Worm (Caenorhabditis elegans) whole organism, late embryonic: ENCODE measurements around the gene F36D3.4.

ENCODE experiments used
- C08G9.2 ChIP-seq: sonication (generic microtip); optimal IDR thresholded peaks from 2 replicates; lab custom pipeline; 2016; ENCODE audit warnings: mild to moderate bottlenecking, missing genetic modification characterization, moderate library complexity, missing compliant biosample characterization
- F13H6.1 ChIP-seq: sonication (generic microtip); optimal IDR thresholded peaks from 2 replicates; lab custom pipeline; 2016; ENCODE audit warnings: missing genetic modification characterization, missing compliant biosample characterization
- K09A11.1 ChIP-seq: sonication (generic microtip); optimal IDR thresholded peaks from 2 replicates; lab custom pipeline; 2017; ENCODE audit warnings: antibody characterized with exemption, mild to moderate bottlenecking, missing genetic modification characterization, missing compliant biosample characterization; ENCODE audit not compliant: insufficient read depth
- T23F11.4 ChIP-seq: fragments of 200-800 bp; sonication (Bioruptor generic); optimal IDR thresholded peaks from 2 replicates; lab custom pipeline; 2018; ENCODE audit warnings: mild to moderate bottlenecking, missing genetic modification characterization, missing compliant biosample characterization
- ahr-1 ChIP-seq: sonication (generic microtip); optimal IDR thresholded peaks from 2 replicates; lab custom pipeline; 2016; ENCODE audit warnings: missing genetic modification characterization, missing compliant biosample characterization
- ama-1 ChIP-seq: fragments of 150-350 bp; optimal IDR thresholded peaks from 2 replicates; lab custom pipeline; 2014
- ceh-14 ChIP-seq: sonication (generic microtip); optimal IDR thresholded peaks from 2 replicates; lab custom pipeline; 2016; ENCODE audit warnings: missing genotype, missing genetic modification characterization, missing compliant biosample characterization
- ceh-18 ChIP-seq: sonication (generic microtip); optimal IDR thresholded peaks from 2 replicates; lab custom pipeline; 2016; ENCODE audit warnings: missing genetic modification characterization, missing compliant biosample characterization
- ceh-2 ChIP-seq: sonication (generic microtip); optimal IDR thresholded peaks from 2 replicates; lab custom pipeline; 2016; ENCODE audit warnings: missing genotype, missing genetic modification characterization, missing compliant biosample characterization
- ceh-22 ChIP-seq: sonication (generic microtip); optimal IDR thresholded peaks from 2 replicates; lab custom pipeline; 2017; ENCODE audit warnings: missing biosample characterization, missing genetic modification characterization
- ceh-30 ChIP-seq: fragments of 150-350 bp; optimal IDR thresholded peaks from 2 replicates; lab custom pipeline; 2014; ENCODE audit warnings: missing biosample characterization, missing genetic modification characterization
- ceh-31 ChIP-seq: sonication (generic microtip); optimal IDR thresholded peaks from 2 replicates; lab custom pipeline; 2016; ENCODE audit warnings: missing genetic modification characterization, missing compliant biosample characterization
- ceh-34 ChIP-seq: sonication (generic microtip); optimal IDR thresholded peaks from 2 replicates; lab custom pipeline; 2016; ENCODE audit warnings: mild to moderate bottlenecking, missing genetic modification characterization, missing compliant biosample characterization
- ceh-45 ChIP-seq: fragments of 200-800 bp; sonication (Bioruptor generic); IDR thresholded peaks from 2 replicates; pipeline ENCODE4 v1.3.6; 2022; ENCODE audit warnings: missing genetic modification reagents, missing genetic modification characterization, missing compliant biosample characterization
- ceh-48 ChIP-seq: sonication (generic microtip); optimal IDR thresholded peaks from 2 replicates; lab custom pipeline; 2016; ENCODE audit warnings: missing genetic modification characterization, inconsistent platforms, missing compliant biosample characterization
- ceh-6 ChIP-seq: fragments of 200-800 bp; sonication (Bioruptor generic); optimal IDR thresholded peaks from 2 replicates; lab custom pipeline; 2018; ENCODE audit warnings: mild to moderate bottlenecking, missing genetic modification characterization, missing compliant biosample characterization
- ceh-9 ChIP-seq: sonication (generic microtip); optimal IDR thresholded peaks from 2 replicates; lab custom pipeline; 2016; ENCODE audit warnings: mild to moderate bottlenecking, missing genetic modification characterization, inconsistent platforms, missing compliant biosample characterization
- che-1 ChIP-seq: sonication (generic microtip); optimal IDR thresholded peaks from 2 replicates; lab custom pipeline; 2016; ENCODE audit warnings: mild to moderate bottlenecking, missing genetic modification characterization, missing compliant biosample characterization
- dmd-4 ChIP-seq: sonication (generic microtip); optimal IDR thresholded peaks from 2 replicates; lab custom pipeline; 2016; ENCODE audit warnings: borderline replicate concordance, missing genetic modification characterization, missing compliant biosample characterization
- dve-1 ChIP-seq: sonication (generic microtip); optimal IDR thresholded peaks from 2 replicates; lab custom pipeline; 2017; ENCODE audit warnings: antibody characterized with exemption, mild to moderate bottlenecking, missing genetic modification characterization, missing compliant biosample characterization
- elt-2 ChIP-seq: sonication (generic microtip); optimal IDR thresholded peaks from 2 replicates; lab custom pipeline; 2016; ENCODE audit warnings: missing genetic modification reagents, missing genetic modification characterization, missing compliant biosample characterization
- ets-4 ChIP-seq: sonication (generic microtip); optimal IDR thresholded peaks from 2 replicates; lab custom pipeline; 2016; ENCODE audit warnings: missing genetic modification characterization, missing compliant biosample characterization
- eyg-1 ChIP-seq: sonication (generic microtip); optimal IDR thresholded peaks from 2 replicates; lab custom pipeline; 2016; ENCODE audit warnings: missing genotype, missing genetic modification characterization, missing compliant biosample characterization
- fax-1 ChIP-seq: sonication (generic microtip); optimal IDR thresholded peaks from 2 replicates; lab custom pipeline; 2016; ENCODE audit warnings: missing genotype, missing genetic modification characterization, missing compliant biosample characterization
- fkh-10 ChIP-seq: fragments of 150-350 bp; optimal IDR thresholded peaks from 2 replicates; lab custom pipeline; 2014; ENCODE audit warnings: missing biosample characterization, missing genetic modification reagents, missing genetic modification characterization
- gmeb-2 ChIP-seq: sonication (generic microtip); optimal IDR thresholded peaks from 2 replicates; lab custom pipeline; 2016; ENCODE audit warnings: missing genetic modification characterization, inconsistent platforms, missing compliant biosample characterization
- hlh-13 ChIP-seq: fragments of 200-800 bp; sonication (Bioruptor generic); optimal IDR thresholded peaks from 2 replicates; lab custom pipeline; 2018; ENCODE audit warnings: mild to moderate bottlenecking, missing genetic modification characterization, missing compliant biosample characterization
- hlh-15 ChIP-seq: sonication (generic microtip); optimal IDR thresholded peaks from 2 replicates; lab custom pipeline; 2016; ENCODE audit warnings: missing genetic modification characterization, missing compliant biosample characterization
- hlh-6 ChIP-seq: sonication (generic microtip); optimal IDR thresholded peaks from 2 replicates; lab custom pipeline; 2016; ENCODE audit warnings: missing genotype, missing genetic modification characterization, missing compliant biosample characterization
- hlh-8 ChIP-seq: sonication (generic microtip); optimal IDR thresholded peaks from 2 replicates; lab custom pipeline; 2016; ENCODE audit warnings: missing genotype, missing genetic modification characterization, missing compliant biosample characterization
- madf-2 ChIP-seq: sonication (generic microtip); optimal IDR thresholded peaks from 2 replicates; lab custom pipeline; 2017; ENCODE audit warnings: missing genetic modification characterization, missing compliant biosample characterization
- nfya-1 ChIP-seq: sonication (generic microtip); optimal IDR thresholded peaks from 2 replicates; lab custom pipeline; 2017; ENCODE audit warnings: missing genetic modification characterization, mild to moderate bottlenecking, missing compliant biosample characterization, antibody characterized with exemption, moderate library complexity
- nhr-11 ChIP-seq: fragments of 150-350 bp; optimal IDR thresholded peaks from 2 replicates; lab custom pipeline; 2014; ENCODE audit warnings: missing biosample characterization, missing genetic modification characterization
- nhr-232 ChIP-seq: sonication (generic microtip); optimal IDR thresholded peaks from 2 replicates; lab custom pipeline; 2016; ENCODE audit warnings: missing genetic modification characterization, missing compliant biosample characterization
- pat-9 ChIP-seq: fragments of 200-800 bp; sonication (Bioruptor generic); optimal IDR thresholded peaks from 2 replicates; lab custom pipeline; 2018; ENCODE audit warnings: mild to moderate bottlenecking, missing genetic modification characterization, moderate library complexity, missing compliant biosample characterization
- ref-2 ChIP-seq: sonication (generic microtip); optimal IDR thresholded peaks from 2 replicates; lab custom pipeline; 2016; ENCODE audit warnings: missing genetic modification characterization, missing compliant biosample characterization
- rnt-1 ChIP-seq: sonication (generic microtip); optimal IDR thresholded peaks from 2 replicates; lab custom pipeline; 2016; ENCODE audit warnings: missing genetic modification characterization, missing compliant biosample characterization
- sdc-2 ChIP-seq: sonication (generic microtip); optimal IDR thresholded peaks from 2 replicates; lab custom pipeline; 2016; ENCODE audit warnings: missing genotype, missing genetic modification characterization, missing compliant biosample characterization
- sox-4 ChIP-seq: sonication (generic microtip); optimal IDR thresholded peaks from 2 replicates; lab custom pipeline; 2017; ENCODE audit warnings: mild to moderate bottlenecking, missing genetic modification characterization, inconsistent platforms, missing compliant biosample characterization
- tbx-2 ChIP-seq: sonication (generic microtip); optimal IDR thresholded peaks from 2 replicates; lab custom pipeline; 2016; ENCODE audit warnings: missing genetic modification characterization, missing compliant biosample characterization
- ttx-3 ChIP-seq: sonication (generic microtip); optimal IDR thresholded peaks from 2 replicates; lab custom pipeline; 2016; ENCODE audit warnings: missing genetic modification reagents, missing genetic modification characterization, missing compliant biosample characterization
- unc-3 ChIP-seq, 2 experiments: fragments of 200-800 bp in 1 of 2; sonication (Bioruptor generic) in 1 of 2; sonication (generic microtip) in 1 of 2; conservative IDR thresholded peaks in 1 of 2; optimal IDR thresholded peaks in 1 of 2; 2 replicates each; pipeline versions ENCODE4 v1.3.6 to Lab custom; 2016 to 2022; ENCODE audit warnings: missing compliant biosample characterization in 2 of 2, missing genetic modification characterization in 2 of 2, missing genetic modification reagents in 1 of 2
- unc-42 ChIP-seq: sonication (generic microtip); optimal IDR thresholded peaks from 2 replicates; lab custom pipeline; 2016; ENCODE audit warnings: missing genotype, missing genetic modification characterization, missing compliant biosample characterization
- unc-55 ChIP-seq: sonication (generic microtip); optimal IDR thresholded peaks from 2 replicates; lab custom pipeline; 2017; ENCODE audit warnings: missing biosample characterization, missing genetic modification reagents, missing genetic modification characterization
- unc-86 ChIP-seq: sonication (generic microtip); optimal IDR thresholded peaks from 2 replicates; lab custom pipeline; 2016; ENCODE audit warnings: missing genetic modification characterization, missing compliant biosample characterization
- zip-5 ChIP-seq: sonication (generic microtip); optimal IDR thresholded peaks from 2 replicates; lab custom pipeline; 2016; ENCODE audit warnings: missing genetic modification characterization, missing compliant biosample characterization
- ztf-16 ChIP-seq: sonication (generic microtip); optimal IDR thresholded peaks from 2 replicates; lab custom pipeline; 2017; ENCODE audit warnings: missing genetic modification characterization, missing compliant biosample characterization

Gene F36D3.4

DNA sequence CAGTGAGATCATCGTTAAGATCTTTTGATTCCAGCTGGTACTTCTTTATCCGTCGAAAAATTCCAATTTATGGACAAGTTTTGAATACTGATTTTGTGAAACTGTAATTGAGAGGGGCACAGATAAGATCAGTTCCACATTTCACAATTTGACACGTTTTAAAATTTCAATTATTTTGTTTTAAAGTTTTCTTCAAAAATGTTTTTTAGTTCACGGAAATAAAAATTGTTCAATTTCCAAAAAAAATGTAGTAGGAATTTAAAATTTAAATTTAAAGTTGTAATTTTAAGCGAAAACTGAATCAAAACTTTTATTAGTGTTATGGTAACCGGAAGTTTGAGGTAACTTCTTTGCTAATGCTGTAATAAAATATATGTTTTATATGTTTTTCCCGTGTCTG is at the start of gene F36D3.4:
TSS of gene F36D3.4 (minus strand) at position 101 of the 400 bp plus-strand sequence.
- no peak for TF ChIP-seq elt-2 (tag; lab: Kevin White, UChicago)
- no peak for TF ChIP-seq ttx-3 (tag; lab: Kevin White, UChicago)
- TF ChIP-seq, all 69 proteins: peak for 0

- no peak for TF ChIP-seq ceh-18 (tag; lab: Kevin White, UChicago)
- TF ChIP-seq zip-5 (tag; lab: Kevin White, UChicago), result no peak
- no peak for TF ChIP-seq unc-86 (tag; lab: Kevin White, UChicago)
- no peak for TF ChIP-seq fax-1 (tag; lab: Kevin White, UChicago)
- TF ChIP-seq ztf-16 (tag; lab: Kevin White, UChicago), result no peak
- TF ChIP-seq hlh-8 (tag; lab: Kevin White, UChicago), result no peak
- TF ChIP-seq dve-1, result no peak
- no peak for TF ChIP-seq sdc-2 (tag; lab: Kevin White, UChicago)
- TF ChIP-seq eyg-1, result no peak
- TF ChIP-seq hlh-13 (GFP tag; lab: Kevin White, UChicago), result no peak
- TF ChIP-seq hlh-6 (tag; lab: Kevin White, UChicago), result no peak
- TF ChIP-seq tbx-2, result no peak
- no peak for TF ChIP-seq ceh-6 (GFP tag; lab: Kevin White, UChicago)
- TF ChIP-seq sox-4 (tag; lab: Kevin White, UChicago), result no peak
- TF ChIP-seq ets-4 (tag; lab: Kevin White, UChicago), result no peak
- TF ChIP-seq ceh-14 (tag; lab: Kevin White, UChicago), result no peak
- no peak for TF ChIP-seq nfya-1
- no peak for TF ChIP-seq ceh-22
These were observed 48.1 kb upstream of the F36D3.4 start, which contains the start of gene sru-45 for ce11 chrV:16565639-16566038. TSS of gene sru-45 (plus strand) at chrV:16565939.

ce11 chrV:16552929-16553328 is 35.4 kb upstream of the F36D3.4 start, which contains the start of gene Y32B12B.4:
TSS of gene Y32B12B.4 (plus strand) at chrV:16553327.
- TF ChIP-seq sox-4 (tag; lab: Kevin White, UChicago) (peak; percentile 14), ceh-6 (GFP tag; lab: Kevin White, UChicago) (peak; percentile 18), sdc-2 (tag; lab: Kevin White, UChicago) (peak; percentile 69), gmeb-2 (peak; percentile 38), ceh-22 (no peak), elt-2 (tag; lab: Kevin White, UChicago) (no peak), ceh-9 (tag; lab: Kevin White, UChicago) (no peak), ceh-2 (tag; lab: Kevin White, UChicago) (peak; percentile 97), ref-2 (peak; percentile 94), unc-3 (GFP tag; conservative IDR thresholded peaks at IDR 0.05; lab: Robert Waterston, UW) (peak; percentile 44; the same call in 1 of the 2 replicates), unc-3 (tag; optimal IDR thresholded peaks at IDR 0.05; lab: Kevin White, UChicago) (peak; percentile 76), C08G9.2 (tag; lab: Kevin White, UChicago) (peak; percentile 94), rnt-1 (tag; lab: Kevin White, UChicago) (peak; percentile 94), ceh-31 (tag; lab: Kevin White, UChicago) (peak; percentile 98), ahr-1 (tag; lab: Kevin White, UChicago) (peak; percentile 76), ztf-16 (tag; lab: Kevin White, UChicago) (peak; percentile 60), hlh-8 (tag; lab: Kevin White, UChicago) (peak; percentile 91), pat-9 (no peak), nhr-232 (tag; lab: Kevin White, UChicago) (no peak), dmd-4 (tag; lab: Kevin White, UChicago) (peak; percentile 84), hlh-15 (peak; percentile 29), ceh-34 (tag; lab: Kevin White, UChicago) (peak; percentile 70), ama-1 (lab: Kevin White, UChicago) (no peak), ceh-18 (tag; lab: Kevin White, UChicago) (peak; percentile 56), fkh-10 (GFP tag; lab: Kevin White, UChicago) (no peak), ceh-45 (GFP tag; lab: Robert Waterston, UW) (0 out of 2 replicates have a peak, but pooled peaks have one; percentile 34), unc-42 (tag; lab: Kevin White, UChicago) (peak; percentile 55), hlh-13 (GFP tag; lab: Kevin White, UChicago) (peak; percentile 13), ets-4 (tag; lab: Kevin White, UChicago) (peak; percentile 82), unc-55 (no peak), F13H6.1 (tag; lab: Kevin White, UChicago) (peak; percentile 91), ceh-30 (tag; lab: Kevin White, UChicago) (no peak), nhr-11 (tag; lab: Kevin White, UChicago) (no peak), K09A11.1 (tag; lab: Kevin White, UChicago) (no peak), madf-2 (tag; lab: Kevin White, UChicago) (peak; percentile 3), ceh-48 (tag; lab: Kevin White, UChicago) (no peak), che-1 (tag; lab: Kevin White, UChicago) (no peak), T23F11.4 (no peak), eyg-1 (no peak)
